Worm (Caenorhabditis elegans) whole organism, early embryonic: ENCODE results near the gene T26A5.6.

Experiments
- B0310.2 ChIP-seq: sonication (generic microtip); optimal IDR thresholded peaks from 2 replicates; lab custom pipeline; 2016; ENCODE audit warnings: mild to moderate bottlenecking, missing genetic modification characterization, missing compliant biosample characterization
- F13C5.2 ChIP-seq: sonication (generic microtip); optimal IDR thresholded peaks from 2 replicates; lab custom pipeline; 2017; ENCODE audit warnings: mild to moderate bottlenecking, missing genetic modification characterization, inconsistent platforms, missing compliant biosample characterization
- aly-1 ChIP-seq: sonication (generic microtip); optimal IDR thresholded peaks from 2 replicates; lab custom pipeline; 2016; ENCODE audit warnings: missing genetic modification characterization, missing compliant biosample characterization
- ama-1 ChIP-seq: fragments of 150-350 bp; optimal IDR thresholded peaks from 2 replicates; lab custom pipeline; 2014
- ceh-13 ChIP-seq: fragments of 200-800 bp; sonication (Bioruptor generic); optimal IDR thresholded peaks from 2 replicates; lab custom pipeline; 2018; ENCODE audit warnings: mild to moderate bottlenecking, missing genetic modification characterization, missing compliant biosample characterization
- ceh-36 ChIP-seq: sonication (generic microtip); optimal IDR thresholded peaks from 2 replicates; lab custom pipeline; 2016; ENCODE audit warnings: missing genetic modification characterization, inconsistent platforms, missing compliant biosample characterization
- ets-7 ChIP-seq: sonication (generic microtip); optimal IDR thresholded peaks from 2 replicates; lab custom pipeline; 2016; ENCODE audit warnings: missing genotype, missing genetic modification characterization, missing compliant biosample characterization
- flt-1 ChIP-seq: fragments of 200-800 bp; sonication (Bioruptor generic); IDR thresholded peaks from 2 replicates; pipeline ENCODE4 v1.3.6; 2022; ENCODE audit warnings: missing genetic modification characterization, missing compliant biosample characterization
- hmbx-1 ChIP-seq: sonication (generic microtip); optimal IDR thresholded peaks from 2 replicates; lab custom pipeline; 2016; ENCODE audit warnings: mild to moderate bottlenecking, missing genetic modification characterization, missing compliant biosample characterization
- hmg-4 ChIP-seq: fragments of 200-800 bp; sonication (Bioruptor generic); optimal IDR thresholded peaks from 2 replicates; lab custom pipeline; 2018; ENCODE audit warnings: mild to moderate bottlenecking, missing genetic modification characterization, missing compliant biosample characterization
- hnd-1 ChIP-seq: sonication (generic microtip); optimal IDR thresholded peaks from 2 replicates; lab custom pipeline; 2016; ENCODE audit warnings: missing genetic modification characterization, missing compliant biosample characterization
- pes-1 ChIP-seq: fragments of 200-800 bp; sonication (Bioruptor generic); IDR thresholded peaks from 2 replicates; pipeline ENCODE4 v1.3.6; 2022; ENCODE audit warnings: missing genetic modification reagents, missing genetic modification characterization, missing compliant biosample characterization
- scrt-1 ChIP-seq: fragments of 200-800 bp; sonication (Bioruptor generic); IDR thresholded peaks from 2 replicates; pipeline ENCODE4 v1.3.6; 2022; ENCODE audit warnings: missing genetic modification characterization, missing compliant biosample characterization
- tbx-11 ChIP-seq: fragments of 200-800 bp; sonication (Bioruptor generic); IDR thresholded peaks from 2 replicates; pipeline ENCODE4 v1.3.6; 2022; ENCODE audit warnings: missing genetic modification characterization, missing compliant biosample characterization
- tbx-37 ChIP-seq: fragments of 200-800 bp; sonication (Bioruptor generic); conservative IDR thresholded peaks from 2 replicates; pipeline ENCODE4 v1.3.6; 2022; ENCODE audit warnings: missing genetic modification reagents, missing genetic modification characterization, missing compliant biosample characterization
- tra-4 ChIP-seq: sonication (generic microtip); optimal IDR thresholded peaks from 2 replicates; lab custom pipeline; 2017; ENCODE audit warnings: missing genetic modification characterization, missing compliant biosample characterization

T26A5.6 gene

DNA sequence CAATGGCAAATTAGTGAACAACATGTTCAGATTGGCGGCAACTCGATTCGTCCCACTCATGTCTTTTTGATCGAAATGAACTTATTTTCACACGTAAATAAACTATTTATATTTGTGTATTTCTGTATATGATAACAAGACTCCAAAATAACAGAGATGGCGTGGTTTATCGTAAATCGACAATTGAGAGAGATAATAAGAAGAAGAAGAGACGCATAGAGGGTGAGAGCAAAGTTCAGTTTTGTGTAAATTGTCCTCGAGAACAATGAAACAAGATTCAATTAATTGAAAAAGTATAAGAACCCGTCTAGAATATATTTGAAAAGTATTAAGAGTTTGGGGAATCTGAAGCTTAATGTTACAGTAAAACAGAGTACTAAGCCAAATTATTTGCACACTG, 39.1 kb downstream of the T26A5.6 start:
- TF ChIP-seq hmbx-1 (no peak), ceh-13 (no peak), ama-1 (lab: Kevin White, UChicago) (no peak), B0310.2 (tag; lab: Kevin White, UChicago) (no peak)

DNA sequence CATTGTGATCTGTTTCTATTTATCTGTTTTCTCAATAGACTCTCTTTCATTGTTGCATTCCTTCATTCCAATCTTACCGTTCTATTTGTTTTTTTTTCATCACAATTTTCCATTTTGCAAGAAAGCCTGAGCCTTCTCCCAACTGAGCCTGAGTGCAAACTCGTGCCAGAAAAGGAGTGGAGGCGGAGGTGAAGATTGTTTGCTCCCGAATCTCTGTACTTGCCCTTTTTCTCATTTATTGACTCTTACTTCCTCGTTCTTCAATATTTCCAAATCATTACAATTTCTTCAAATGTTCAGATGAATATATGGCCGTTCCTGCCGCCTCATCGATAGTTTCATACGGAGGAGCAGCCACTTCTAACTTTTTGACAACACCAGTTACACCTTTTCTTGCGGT, 43.7 kb downstream of the T26A5.6 start, which contains the start of gene let-756:
let-756 (plus strand) TSS at position 301 of the 400 bp plus-strand sequence.
- no peak for TF ChIP-seq F13C5.2
- TF ChIP-seq flt-1 (GFP tag; lab: Robert Waterston, UW): no peak
- no peak for TF ChIP-seq tbx-11 (GFP tag; lab: Robert Waterston, UW)
- no peak for TF ChIP-seq hmbx-1
- no peak for TF ChIP-seq tra-4 (tag; lab: Kevin White, UChicago)
- no peak for TF ChIP-seq ceh-13

DNA sequence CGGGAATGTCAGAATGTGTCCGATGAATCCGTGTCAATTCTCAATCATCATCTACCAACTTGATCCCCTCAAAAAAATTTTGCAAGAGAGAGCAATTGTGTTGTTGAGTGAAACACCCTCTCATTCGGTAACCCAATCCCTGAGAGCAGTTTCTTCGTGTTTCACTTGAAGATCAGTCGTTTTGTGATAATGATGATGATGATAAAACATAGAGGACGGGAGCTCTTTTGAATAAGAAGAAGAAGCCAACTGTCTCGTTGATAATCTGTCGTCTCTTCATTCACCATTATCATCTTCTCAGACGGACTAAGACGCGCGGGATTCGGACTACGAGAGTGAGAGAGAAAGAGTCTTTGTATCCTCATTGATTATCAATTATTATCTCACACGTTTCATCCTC, 45.4 kb downstream of the T26A5.6 start:
- TF ChIP-seq ceh-13 (no peak), flt-1 (GFP tag; lab: Robert Waterston, UW) (no peak), aly-1 (no peak), hmbx-1 (no peak), hnd-1 (tag; lab: Kevin White, UChicago) (no peak), hmg-4 (GFP tag; lab: Kevin White, UChicago) (no peak), F13C5.2 (no peak), tbx-37 (GFP tag; lab: Robert Waterston, UW) (no peak)

DNA sequence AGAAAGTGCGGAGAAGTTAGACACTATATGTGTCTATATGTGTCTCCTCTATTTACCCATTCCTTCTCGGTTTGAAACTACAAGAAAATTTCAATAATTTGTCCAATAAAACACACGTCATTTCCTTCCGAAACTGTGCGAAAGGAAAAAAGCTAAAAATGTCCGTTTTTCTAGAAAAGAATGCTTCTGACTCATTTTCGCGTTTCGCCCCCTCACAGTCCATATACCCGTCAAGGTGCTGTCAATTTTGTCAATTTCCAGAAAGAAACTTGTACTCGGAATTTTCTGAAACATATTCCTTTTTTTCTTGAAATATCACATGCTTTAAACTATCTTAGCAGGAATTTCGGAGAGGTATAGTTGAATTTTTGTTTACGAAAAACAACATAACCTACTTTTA, 47.7 kb downstream of the T26A5.6 start:
- TF ChIP-seq flt-1 (GFP tag; lab: Robert Waterston, UW): no peak
- TF ChIP-seq hnd-1 (tag; lab: Kevin White, UChicago): no peak
- TF ChIP-seq aly-1: no peak
- no peak for TF ChIP-seq pes-1
- no peak for TF ChIP-seq B0310.2 (tag; lab: Kevin White, UChicago)
- no peak for TF ChIP-seq scrt-1 (GFP tag; lab: Robert Waterston, UW)

DNA sequence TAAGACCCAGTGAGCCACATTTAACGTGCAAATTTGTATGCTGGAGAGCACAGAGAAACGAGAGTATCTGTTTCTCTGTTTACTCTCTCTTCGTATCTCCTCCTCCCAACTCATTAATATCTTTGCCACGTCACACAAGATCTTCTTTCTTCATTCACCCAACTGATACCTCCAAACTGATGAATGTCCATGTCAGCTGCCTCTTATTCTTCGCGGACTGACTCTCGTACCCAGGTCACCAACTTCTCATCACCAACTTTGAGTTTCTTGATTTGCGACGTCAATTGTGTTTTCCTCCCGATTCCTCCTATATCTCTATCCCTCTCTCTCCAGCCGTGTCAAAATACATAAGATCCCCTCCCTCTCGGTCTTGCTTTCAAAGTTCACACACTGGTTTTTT, 48.1 kb downstream of the T26A5.6 start:
- no peak for TF ChIP-seq ceh-36
- TF ChIP-seq aly-1: no peak
- no peak for TF ChIP-seq pes-1
- no peak for TF ChIP-seq ets-7 (tag; lab: Kevin White, UChicago)
- TF ChIP-seq hmg-4 (GFP tag; lab: Kevin White, UChicago): no peak
- TF ChIP-seq B0310.2 (tag; lab: Kevin White, UChicago): no peak
- TF ChIP-seq ceh-13: no peak
- TF ChIP-seq scrt-1 (GFP tag; lab: Robert Waterston, UW): no peak

DNA sequence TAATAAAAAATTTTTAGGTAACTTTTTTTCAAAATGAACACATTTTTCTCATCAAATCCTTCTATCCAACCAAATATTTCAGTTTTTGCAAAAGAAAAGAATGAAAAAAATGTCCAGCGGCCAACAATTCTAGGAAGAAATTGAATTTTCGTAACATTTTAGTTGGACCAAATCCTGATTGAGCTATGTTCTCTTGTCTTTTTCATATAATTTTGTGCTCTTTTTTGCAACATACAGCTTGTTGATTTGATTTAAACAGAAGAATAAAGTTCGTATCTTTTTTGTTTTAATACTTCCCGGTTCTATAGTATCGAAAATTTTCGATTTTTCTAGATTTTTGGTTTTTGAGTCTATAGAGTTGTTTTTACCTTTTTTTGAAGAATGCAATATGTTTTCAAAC, 51.1 kb downstream of the T26A5.6 start:
- TF ChIP-seq tbx-37 (GFP tag; lab: Robert Waterston, UW) (no peak), hnd-1 (tag; lab: Kevin White, UChicago) (no peak), scrt-1 (GFP tag; lab: Robert Waterston, UW) (no peak), hmbx-1 (no peak), F13C5.2 (no peak), hmg-4 (GFP tag; lab: Kevin White, UChicago) (no peak), tra-4 (tag; lab: Kevin White, UChicago) (no peak)
